Worm (Caenorhabditis elegans) whole organism, L3 larva: ENCODE measurements around the gene mrps-23.

Experiments used
- aly-2 ChIP-seq: fragments of 150-350 bp; optimal IDR thresholded peaks from 2 replicates; lab custom pipeline; 2014; ENCODE audit warnings: missing biosample characterization, missing genetic modification characterization
- ceh-28 ChIP-seq: fragments of 150-350 bp; optimal IDR thresholded peaks from 2 replicates; lab custom pipeline; 2014; ENCODE audit warnings: missing biosample characterization, missing genetic modification reagents, missing genetic modification characterization
- daf-12 ChIP-seq: fragments of 150-350 bp; optimal IDR thresholded peaks from 2 replicates; lab custom pipeline; 2014; ENCODE audit warnings: missing biosample characterization, missing genetic modification reagents, missing genetic modification characterization
- jun-1 ChIP-seq: fragments of 150-350 bp; optimal IDR thresholded peaks from 2 replicates; lab custom pipeline; 2014; ENCODE audit warnings: missing biosample characterization, missing genetic modification reagents, missing genetic modification characterization
- nhr-23 ChIP-seq: fragments of 150-350 bp; optimal IDR thresholded peaks from 2 replicates; lab custom pipeline; 2014; ENCODE audit warnings: missing biosample characterization, missing genetic modification reagents, missing genetic modification characterization
- nhr-28 ChIP-seq: fragments of 150-350 bp; optimal IDR thresholded peaks from 2 replicates; lab custom pipeline; 2014; ENCODE audit warnings: missing biosample characterization, missing genetic modification characterization
- nhr-77 ChIP-seq: fragments of 150-350 bp; optimal IDR thresholded peaks from 2 replicates; lab custom pipeline; 2014; ENCODE audit warnings: missing biosample characterization, missing genetic modification characterization
- tbx-2 ChIP-seq: sonication (generic microtip); optimal IDR thresholded peaks from 2 replicates; lab custom pipeline; 2016; ENCODE audit warnings: mild to moderate bottlenecking, missing genetic modification characterization, missing compliant biosample characterization

ce11 chrIII:9525252-9525651, 1.8 kb upstream of the mrps-23 start, which contains the start of gene trpp-3:
- no peak for TF ChIP-seq nhr-28 (tag; lab: Kevin White, UChicago)
- TF ChIP-seq nhr-23 (tag; lab: Kevin White, UChicago): no peak
- no peak for TF ChIP-seq ceh-28 (tag; lab: Kevin White, UChicago)
- TF ChIP-seq daf-12 (tag; lab: Kevin White, UChicago): no peak
- TF ChIP-seq tbx-2 (tag; lab: Kevin White, UChicago): no peak
- TF ChIP-seq aly-2 (tag; lab: Kevin White, UChicago): no peak
- TF ChIP-seq nhr-77 (tag; lab: Kevin White, UChicago): no peak
- TF ChIP-seq jun-1 (tag; lab: Kevin White, UChicago): no peak
